Worm (Caenorhabditis elegans) whole organism, young adult: Measurements from ENCODE around the gene lido-16.

Source experiments
- B0261.1 ChIP-seq: sonication (generic microtip); optimal IDR thresholded peaks from 2 replicates; lab custom pipeline; 2016; ENCODE audit warnings: mild to moderate bottlenecking, missing genetic modification characterization, moderate library complexity, missing compliant biosample characterization
- D2030.7 ChIP-seq: fragments of 200-800 bp; sonication (Bioruptor generic); IDR thresholded peaks from 2 replicates; pipeline ENCODE4 v1.3.6; 2022; ENCODE audit warnings: missing genetic modification reagents, missing genetic modification characterization, missing compliant biosample characterization
- F10E7.11 ChIP-seq: sonication (generic microtip); optimal IDR thresholded peaks from 2 replicates; lab custom pipeline; 2017; ENCODE audit warnings: mild to moderate bottlenecking, missing genetic modification characterization, moderate library complexity, missing compliant biosample characterization
- F22D6.2 ChIP-seq: sonication (generic microtip); optimal IDR thresholded peaks from 2 replicates; lab custom pipeline; 2016; ENCODE audit warnings: mild to moderate bottlenecking, missing genetic modification characterization, missing compliant biosample characterization
- F23B12.7 ChIP-seq: sonication (generic microtip); optimal IDR thresholded peaks from 2 replicates; lab custom pipeline; 2017; ENCODE audit warnings: missing genetic modification characterization, mild to moderate bottlenecking, missing compliant biosample characterization, antibody characterized with exemption, moderate library complexity; ENCODE audit not compliant: insufficient read depth
- F33H1.4 ChIP-seq: fragments of 200-800 bp; sonication (Bioruptor generic); IDR thresholded peaks from 2 replicates; pipeline ENCODE4 v1.3.6; 2022; ENCODE audit warnings: missing genetic modification reagents, missing genetic modification characterization, missing compliant biosample characterization
- F49E8.2 ChIP-seq: sonication (generic microtip); optimal IDR thresholded peaks from 3 replicates; lab custom pipeline; 2017; ENCODE audit warnings: missing genetic modification characterization, mild to moderate bottlenecking, missing compliant biosample characterization, antibody characterized with exemption, moderate library complexity; ENCODE audit not compliant: insufficient read depth
- F55B11.4 ChIP-seq: sonication (generic microtip); optimal IDR thresholded peaks from 2 replicates; lab custom pipeline; 2016; ENCODE audit warnings: missing compliant biosample characterization, missing genetic modification characterization, borderline replicate concordance; ENCODE audit not compliant: insufficient read depth
- F57C9.4 ChIP-seq: sonication (generic microtip); optimal IDR thresholded peaks from 2 replicates; lab custom pipeline; 2017; ENCODE audit warnings: mild to moderate bottlenecking, missing genetic modification characterization, missing compliant biosample characterization
- ZK185.1 ChIP-seq: sonication (generic microtip); optimal IDR thresholded peaks from 2 replicates; lab custom pipeline; 2016; ENCODE audit warnings: mild to moderate bottlenecking, missing genetic modification characterization, missing compliant biosample characterization; ENCODE audit not compliant: poor library complexity, severe bottlenecking
- attf-3 ChIP-seq: fragments of 200-800 bp; sonication (Bioruptor generic); conservative IDR thresholded peaks from 2 replicates; pipeline ENCODE4 v1.3.6; 2022; ENCODE audit warnings: missing genetic modification reagents, missing genetic modification characterization, missing compliant biosample characterization
- cebp-1 ChIP-seq, 2 experiments: fragments of 200-800 bp in 1 of 2; sonication (Bioruptor generic) in 1 of 2; sonication (generic microtip) in 1 of 2; IDR thresholded peaks in 1 of 2; optimal IDR thresholded peaks in 1 of 2; 2 replicates each; pipeline versions ENCODE4 v1.3.6 to Lab custom; 2017 to 2022; ENCODE audit warnings: missing compliant biosample characterization in 2 of 2, missing genetic modification characterization in 2 of 2, mild to moderate bottlenecking in 1 of 2, missing genetic modification reagents in 1 of 2, moderate library complexity in 1 of 2
- ceh-100 ChIP-seq: fragments of 200-800 bp; sonication (Bioruptor generic); IDR thresholded peaks from 2 replicates; pipeline ENCODE4 v1.3.6; 2022; ENCODE audit warnings: missing genetic modification reagents, missing genetic modification characterization, missing compliant biosample characterization
- ceh-91 ChIP-seq: fragments of 200-800 bp; sonication (Bioruptor generic); IDR thresholded peaks from 2 replicates; pipeline ENCODE4 v1.3.6; 2022; ENCODE audit warnings: missing genetic modification reagents, missing genetic modification characterization, missing compliant biosample characterization
- dox-1 ChIP-seq: fragments of 200-800 bp; sonication (Bioruptor generic); IDR thresholded peaks from 2 replicates; pipeline ENCODE4 v1.3.6; 2022; ENCODE audit warnings: missing genetic modification reagents, missing genetic modification characterization, missing compliant biosample characterization
- efl-1 ChIP-seq: fragments of 150-350 bp; optimal IDR thresholded peaks from 2 replicates; lab custom pipeline; 2014; ENCODE audit warnings: missing biosample characterization, missing genetic modification reagents, missing genetic modification characterization
- ets-4 ChIP-seq: fragments of 200-800 bp; sonication (Bioruptor generic); optimal IDR thresholded peaks from 2 replicates; lab custom pipeline; 2018; ENCODE audit warnings: mild to moderate bottlenecking, missing genetic modification characterization, missing compliant biosample characterization
- fkh-3 ChIP-seq: sonication (generic microtip); optimal IDR thresholded peaks from 2 replicates; lab custom pipeline; 2016; ENCODE audit warnings: mild to moderate bottlenecking, missing genetic modification characterization, missing compliant biosample characterization
- gei-17 ChIP-seq: fragments of 200-800 bp; sonication (Bioruptor generic); optimal IDR thresholded peaks from 2 replicates; lab custom pipeline; 2018; ENCODE audit warnings: mild to moderate bottlenecking, missing genetic modification characterization, missing compliant biosample characterization
- him-1 ChIP-seq: sonication (generic microtip); optimal IDR thresholded peaks from 2 replicates; lab custom pipeline; 2016; ENCODE audit warnings: missing genotype, missing genetic modification reagents, missing genetic modification characterization, missing compliant biosample characterization
- hmg-1.2 ChIP-seq: fragments of 200-800 bp; sonication (Bioruptor generic); IDR thresholded peaks from 2 replicates; pipeline ENCODE4 v1.3.6; 2022; ENCODE audit warnings: missing genetic modification reagents, missing genetic modification characterization, missing compliant biosample characterization
- let-607 ChIP-seq, 2 experiments: fragments of 200-800 bp in 1 of 2; sonication (Bioruptor generic) in 1 of 2; sonication (generic microtip) in 1 of 2; optimal IDR thresholded peaks; 2 replicates each; lab custom pipeline; 2016 to 2018; ENCODE audit warnings: mild to moderate bottlenecking in 2 of 2, missing compliant biosample characterization in 2 of 2, missing genetic modification characterization in 2 of 2, moderate library complexity in 2 of 2, missing genotype in 1 of 2
- lin-26 ChIP-seq: fragments of 200-800 bp; sonication (Bioruptor generic); IDR thresholded peaks from 2 replicates; pipeline ENCODE4 v1.3.6; 2022; ENCODE audit warnings: missing genetic modification reagents, missing genetic modification characterization, missing compliant biosample characterization
- lin-35 ChIP-seq, 3 experiments: fragments of 150-350 bp in 2 of 3; sonication (generic microtip) in 1 of 3; optimal IDR thresholded peaks; 2 replicates each; lab custom pipeline; 2014 to 2018; ENCODE audit warnings: missing biosample characterization in 3 of 3, missing genetic modification characterization in 3 of 3, missing genetic modification reagents in 3 of 3
- lin-54 ChIP-seq: fragments of 200-800 bp; sonication (Bioruptor generic); optimal IDR thresholded peaks from 2 replicates; lab custom pipeline; 2018; ENCODE audit warnings: mild to moderate bottlenecking, missing genetic modification characterization, missing compliant biosample characterization
- lsl-1 ChIP-seq: fragments of 200-800 bp; sonication (Bioruptor generic); optimal IDR thresholded peaks from 2 replicates; lab custom pipeline; 2018; ENCODE audit warnings: mild to moderate bottlenecking, missing genetic modification characterization, moderate library complexity, missing compliant biosample characterization
- madf-3 ChIP-seq: fragments of 200-800 bp; sonication (Bioruptor generic); IDR thresholded peaks from 2 replicates; pipeline ENCODE4 v1.3.6; 2022; ENCODE audit warnings: missing genetic modification reagents, missing genetic modification characterization, missing compliant biosample characterization
- madf-6 ChIP-seq: fragments of 200-800 bp; sonication (Bioruptor generic); IDR thresholded peaks from 2 replicates; pipeline ENCODE4 v1.3.6; 2022; ENCODE audit warnings: missing genetic modification reagents, missing genetic modification characterization, missing compliant biosample characterization
- madf-8 ChIP-seq: fragments of 200-800 bp; sonication (Bioruptor generic); conservative IDR thresholded peaks from 2 replicates; pipeline ENCODE4 v1.3.6; 2022; ENCODE audit warnings: missing genetic modification reagents, missing genetic modification characterization, missing compliant biosample characterization
- mes-4 ChIP-seq: sonication (generic microtip); optimal IDR thresholded peaks from 2 replicates; lab custom pipeline; 2016; ENCODE audit warnings: missing genotype, missing genetic modification characterization, missing compliant biosample characterization
- nfyb-1 ChIP-seq: fragments of 200-800 bp; sonication (Bioruptor generic); IDR thresholded peaks from 2 replicates; pipeline ENCODE4 v1.3.6; 2022; ENCODE audit warnings: missing genetic modification reagents, missing genetic modification characterization, missing compliant biosample characterization
- nhr-27 ChIP-seq: fragments of 200-800 bp; sonication (Bioruptor generic); optimal IDR thresholded peaks from 2 replicates; lab custom pipeline; 2018; ENCODE audit warnings: mild to moderate bottlenecking, missing genetic modification characterization, moderate library complexity, missing compliant biosample characterization
- pbrm-1 ChIP-seq: fragments of 200-800 bp; sonication (Bioruptor generic); IDR thresholded peaks from 2 replicates; pipeline ENCODE4 v1.3.6; 2022; ENCODE audit warnings: missing genetic modification reagents, missing genetic modification characterization, missing compliant biosample characterization
- pha-4 ChIP-seq: fragments of 150-350 bp; sonication (generic microtip); optimal IDR thresholded peaks from 2 replicates; lab custom pipeline; 2014; ENCODE audit warnings: missing biosample characterization, missing genetic modification reagents, missing genetic modification characterization
- rcor-1 ChIP-seq: fragments of 200-800 bp; sonication (Bioruptor generic); IDR thresholded peaks from 2 replicates; pipeline ENCODE4 v1.3.6; 2022; ENCODE audit warnings: missing genetic modification reagents, missing genetic modification characterization, missing compliant biosample characterization
- snpc-1.1 ChIP-seq: sonication (generic microtip); optimal IDR thresholded peaks from 2 replicates; lab custom pipeline; 2017; ENCODE audit warnings: missing genetic modification characterization, mild to moderate bottlenecking, missing compliant biosample characterization, antibody characterized with exemption, moderate library complexity, missing genotype, missing genetic modification reagents; ENCODE audit not compliant: insufficient read depth
- snpc-1.3 ChIP-seq: sonication (generic microtip); optimal IDR thresholded peaks from 2 replicates; lab custom pipeline; 2017; ENCODE audit warnings: missing genetic modification characterization, mild to moderate bottlenecking, missing compliant biosample characterization, antibody characterized with exemption, moderate library complexity, missing genotype, missing genetic modification reagents; ENCODE audit not compliant: insufficient read depth
- snpc-3.4 ChIP-seq: sonication (generic microtip); optimal IDR thresholded peaks from 2 replicates; lab custom pipeline; 2017; ENCODE audit warnings: missing genetic modification characterization, mild to moderate bottlenecking, missing compliant biosample characterization, antibody characterized with exemption, moderate library complexity, missing genotype, missing genetic modification reagents
- snpc-4 ChIP-seq, 5 experiments: fragments of 150-350 bp in 1 of 5; sonication (generic microtip) in 4 of 5; optimal IDR thresholded peaks; 2 replicates each; lab custom pipeline; 2014 to 2018; ENCODE audit warnings: missing genetic modification characterization in 5 of 5, missing biosample characterization in 3 of 5, antibody characterized with exemption in 2 of 5, mild to moderate bottlenecking in 2 of 5, missing compliant biosample characterization in 2 of 5, missing genotype in 2 of 5, moderate library complexity in 2 of 5, missing genetic modification reagents in 1 of 5
- tbp1 ChIP-seq: fragments of 200-800 bp; sonication (Bioruptor generic); optimal IDR thresholded peaks from 2 replicates; lab custom pipeline; 2018; ENCODE audit warnings: mild to moderate bottlenecking, missing genetic modification characterization, missing compliant biosample characterization
- tbx-9 ChIP-seq: sonication (generic microtip); optimal IDR thresholded peaks from 2 replicates; lab custom pipeline; 2016; ENCODE audit warnings: borderline replicate concordance, missing genetic modification characterization, inconsistent platforms, missing compliant biosample characterization
- tlf-1 ChIP-seq: fragments of 200-800 bp; sonication (Bioruptor generic); optimal IDR thresholded peaks from 2 replicates; lab custom pipeline; 2018; ENCODE audit warnings: mild to moderate bottlenecking, missing genetic modification characterization, missing compliant biosample characterization
- unc-62 ChIP-seq: fragments of 150-350 bp; optimal IDR thresholded peaks from 2 replicates; lab custom pipeline; 2014; ENCODE audit warnings: missing biosample characterization, missing genetic modification reagents, missing genetic modification characterization
- xnd-1 ChIP-seq: sonication (generic microtip); optimal IDR thresholded peaks from 2 replicates; lab custom pipeline; 2016; ENCODE audit warnings: missing genotype, missing genetic modification reagents, missing genetic modification characterization, missing compliant biosample characterization
- zim-3 ChIP-seq: sonication (generic microtip); optimal IDR thresholded peaks from 2 replicates; lab custom pipeline; 2017; ENCODE audit warnings: mild to moderate bottlenecking, missing genetic modification characterization, moderate library complexity, missing compliant biosample characterization

The lido-16 gene

DNA sequence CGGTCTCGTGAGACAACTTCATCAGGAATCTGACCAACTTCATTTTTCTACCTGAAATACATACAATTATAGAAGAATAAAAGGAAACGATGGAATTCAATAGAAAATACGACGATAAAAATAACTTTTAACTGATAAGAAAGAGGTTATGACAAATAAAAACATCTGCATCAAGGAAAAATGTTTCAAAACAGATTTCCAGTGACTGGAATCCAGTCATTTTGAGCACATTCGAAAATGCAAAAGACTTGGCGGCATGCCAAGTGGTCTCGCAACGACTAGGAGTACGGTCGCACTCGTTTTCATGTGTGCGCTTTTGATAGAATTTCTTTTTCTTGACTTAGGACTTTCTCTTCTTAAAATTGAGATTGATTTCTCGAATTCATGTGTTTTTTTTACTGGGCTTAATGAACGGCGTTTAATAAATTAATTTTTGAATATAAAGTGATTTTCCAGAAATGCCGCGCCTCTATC, 5.0 kb upstream of the lido-16 start, which contains the start of the genes snr-3 and rsp-5:
Gene snr-3 (minus strand): TSS at position 51 of the 474 bp plus-strand sequence.
Gene rsp-5 (plus strand): TSS at position 455 of the 474 bp plus-strand sequence.
- peak; percentile 40 for TF ChIP-seq ZK185.1 (tag; lab: Kevin White, UChicago)
- no peak for TF ChIP-seq F10E7.11
- 0 out of 2 replicates have a peak, but pooled peaks have one; percentile 28 for TF ChIP-seq ceh-100 (GFP tag; lab: Robert Waterston, UW)
- peak; percentile 54; the same call in 1 of the 2 replicates for TF ChIP-seq rcor-1 (GFP tag; lab: Robert Waterston, UW)
- peak; percentile 49 for TF ChIP-seq efl-1 (GFP tag; lab: Kevin White, UChicago)
- TF ChIP-seq B0261.1: no peak
- TF ChIP-seq xnd-1: peak; percentile 56
- TF ChIP-seq F22D6.2: no peak
- TF ChIP-seq madf-6 (GFP tag; lab: Robert Waterston, UW): peak; percentile 89
- TF ChIP-seq attf-3 (GFP tag; lab: Robert Waterston, UW): no peak
- TF ChIP-seq tbx-9 (tag; lab: Kevin White, UChicago): no peak
- TF ChIP-seq gei-17 (GFP tag; lab: Kevin White, UChicago): no peak
- no peak for TF ChIP-seq cebp-1 (GFP tag; IDR thresholded peaks at IDR 0.05; lab: Robert Waterston, UW)
- peak; percentile 34 for TF ChIP-seq cebp-1 (tag; optimal IDR thresholded peaks at IDR 0.05; lab: Kevin White, UChicago)
- TF ChIP-seq snpc-3.4 (tag; lab: Kevin White, UChicago): peak; percentile 41
- TF ChIP-seq snpc-1.3 (tag; lab: Kevin White, UChicago): peak; percentile 53
- peak; percentile 55 for TF ChIP-seq F49E8.2 (tag; lab: Kevin White, UChicago)
- peak; percentile 50 for TF ChIP-seq tbp1 (GFP tag; lab: Kevin White, UChicago)
- TF ChIP-seq madf-8: peak; percentile 30
- no peak for TF ChIP-seq fkh-3 (tag; lab: Kevin White, UChicago)
- no peak for TF ChIP-seq ets-4 (GFP tag; lab: Kevin White, UChicago)
- peak; percentile 69 for TF ChIP-seq pha-4 (tag; lab: Kevin White, UChicago)
- peak; percentile 56 for TF ChIP-seq ceh-91
- peak; percentile 52; the same call in 1 of the 2 replicates for TF ChIP-seq pbrm-1 (GFP tag; lab: Robert Waterston, UW)
- no peak for TF ChIP-seq zim-3 (tag; lab: Kevin White, UChicago)
- TF ChIP-seq nhr-27 (tag; lab: Kevin White, UChicago): no peak
- TF ChIP-seq tlf-1 (GFP tag; lab: Kevin White, UChicago): peak; percentile 51
- TF ChIP-seq mes-4 (tag; lab: Kevin White, UChicago): no peak
- TF ChIP-seq him-1: peak; percentile 0
- TF ChIP-seq lin-35 (GFP tag; optimal IDR thresholded peaks at IDR 0.05; lab: Kevin White, UChicago): peak in 2 of 3 experiments; percentile 23 to 77
- peak; percentile 92 for TF ChIP-seq lsl-1
- peak; percentile 93 for TF ChIP-seq F23B12.7 (tag; lab: Kevin White, UChicago)
- TF ChIP-seq F55B11.4 (tag; lab: Kevin White, UChicago): no peak
- no peak for TF ChIP-seq let-607 (tag; optimal IDR thresholded peaks at IDR 0.05; lab: Kevin White, UChicago)
- no peak for TF ChIP-seq unc-62 (GFP tag; lab: Kevin White, UChicago)
- peak; percentile 97 for TF ChIP-seq F33H1.4 (GFP tag; lab: Robert Waterston, UW)
- TF ChIP-seq nfyb-1 (GFP tag; lab: Robert Waterston, UW): peak; percentile 71
- TF ChIP-seq dox-1: peak; percentile 81
- TF ChIP-seq D2030.7 (GFP tag; lab: Robert Waterston, UW): peak; percentile 62
- peak; percentile 45; the same call in 1 of the 2 replicates for TF ChIP-seq hmg-1.2 (GFP tag; lab: Robert Waterston, UW)
- no peak for TF ChIP-seq lin-26 (GFP tag; lab: Robert Waterston, UW)
- TF ChIP-seq F57C9.4 (tag; lab: Kevin White, UChicago): no peak
- TF ChIP-seq madf-3: 0 out of 2 replicates have a peak, but pooled peaks have one; percentile 51
- peak; percentile 70 for TF ChIP-seq lin-54 (GFP tag; lab: Kevin White, UChicago)
- no peak for TF ChIP-seq snpc-4 (GFP tag; optimal IDR thresholded peaks at IDR 0.05; lab: Kevin White, UChicago)
- TF ChIP-seq snpc-4 (tag; optimal IDR thresholded peaks at IDR 0.05; lab: Kevin White, UChicago): peak; percentile 32 to 58 (median 50)
- TF ChIP-seq snpc-1.1 (tag; lab: Kevin White, UChicago): peak; percentile 47
